Fruit fly (Drosophila melanogaster) whole organism, embryonic: ENCODE results near the gene CG15283.

Experiments
- ATbp ChIP-seq: fragments of 200-800 bp; sonication (Bioruptor generic); optimal IDR thresholded peaks from 2 replicates; lab custom pipeline; 2017; ENCODE audit warnings: missing biosample characterization, mild to moderate bottlenecking, missing genetic modification characterization, missing genetic modification reagents
- Bteb2 ChIP-seq: fragments of 200-800 bp; sonication (Bioruptor generic); optimal IDR thresholded peaks from 2 replicates; lab custom pipeline; 2016; ENCODE audit warnings: missing biosample characterization, missing genetic modification characterization
- CG10209 ChIP-seq: fragments of 200-800 bp; sonication (Bioruptor generic); optimal IDR thresholded peaks from 3 replicates; lab custom pipeline; 2017; ENCODE audit warnings: missing biosample characterization, mild to moderate bottlenecking, missing genetic modification characterization, missing genetic modification reagents
- CG1024 ChIP-seq: fragments of 200-800 bp; sonication (Bioruptor generic); IDR thresholded peaks from 2 replicates; pipeline ENCODE4 v1.3.6; 2022; ENCODE audit warnings: missing biosample characterization, missing genetic modification characterization
- CG11723 ChIP-seq: fragments of 200-800 bp; sonication (Bioruptor generic); optimal IDR thresholded peaks from 2 replicates; lab custom pipeline; 2017; ENCODE audit warnings: missing biosample characterization, mild to moderate bottlenecking, missing genetic modification characterization
- CG15011 ChIP-seq: fragments of 200-800 bp; sonication (Bioruptor generic); optimal IDR thresholded peaks from 3 replicates; lab custom pipeline; 2018; ENCODE audit warnings: missing biosample characterization, mild to moderate bottlenecking, missing genetic modification characterization
- CG17385 ChIP-seq: fragments of 200-800 bp; sonication (Bioruptor generic); optimal IDR thresholded peaks from 3 replicates; lab custom pipeline; 2018; ENCODE audit warnings: missing biosample characterization, mild to moderate bottlenecking, missing genetic modification characterization
- CG18262 ChIP-seq: fragments of 200-800 bp; optimal IDR thresholded peaks from 3 replicates; lab custom pipeline; 2019; ENCODE audit warnings: missing biosample characterization, mild to moderate bottlenecking, missing genetic modification characterization, moderate library complexity
- CG6791 ChIP-seq: fragments of 200-800 bp; sonication (Bioruptor generic); IDR thresholded peaks from 3 replicates; pipeline ENCODE4 v1.3.6; 2022; ENCODE audit warnings: missing biosample characterization, missing genetic modification characterization; ENCODE audit not compliant: partially characterized antibody
- CG7271 ChIP-seq: fragments of 200-800 bp; sonication (Bioruptor generic); optimal IDR thresholded peaks from 2 replicates; lab custom pipeline; 2018; ENCODE audit warnings: missing biosample characterization, mild to moderate bottlenecking, missing genetic modification characterization, moderate library complexity
- CG8281 ChIP-seq: fragments of 200-800 bp; sonication (Bioruptor generic); optimal IDR thresholded peaks from 2 replicates; lab custom pipeline; 2018; ENCODE audit warnings: missing biosample characterization, mild to moderate bottlenecking, missing genetic modification characterization, moderate library complexity
- CG8478 ChIP-seq: fragments of >200 bp; optimal IDR thresholded peaks from 2 replicates; lab custom pipeline; 2018
- CG9437 ChIP-seq: fragments of 200-800 bp; sonication (Bioruptor generic); optimal IDR thresholded peaks from 2 replicates; lab custom pipeline; 2018; ENCODE audit warnings: missing biosample characterization, mild to moderate bottlenecking, missing genetic modification characterization
- CG9876 ChIP-seq: fragments of 200-800 bp; sonication (Bioruptor generic); optimal IDR thresholded peaks from 2 replicates; lab custom pipeline; 2016; ENCODE audit warnings: missing biosample characterization, missing genetic modification characterization
- Elba2 ChIP-seq: fragments of 200-800 bp; sonication (Bioruptor generic); optimal IDR thresholded peaks from 3 replicates; lab custom pipeline; 2016; ENCODE audit warnings: missing biosample characterization, missing genetic modification characterization
- Ets65A ChIP-seq: fragments of 200-800 bp; sonication (Bioruptor generic); peaks from one replicate; lab custom pipeline; 2016; ENCODE audit warnings: missing biosample characterization, missing genetic modification characterization
- Hmr ChIP-seq: fragments of 200-800 bp; sonication (Bioruptor generic); optimal IDR thresholded peaks from 3 replicates; lab custom pipeline; 2017; ENCODE audit warnings: mild to moderate bottlenecking, missing biosample characterization, missing genetic modification reagents, missing genetic modification characterization
- Hr3 ChIP-seq: fragments of 200-800 bp; sonication (Bioruptor generic); optimal IDR thresholded peaks from 3 replicates; lab custom pipeline; 2016; ENCODE audit warnings: missing biosample characterization, missing genetic modification characterization
- Lim3 ChIP-seq: fragments of 200-800 bp; sonication (Bioruptor generic); IDR thresholded peaks from 2 replicates; pipeline ENCODE4 v1.3.6; 2022; ENCODE audit warnings: missing biosample characterization, missing genetic modification characterization
- Med ChIP-seq: fragments of 200-800 bp; sonication (Bioruptor generic); peaks from one replicate; lab custom pipeline; 2016; ENCODE audit warnings: missing biosample characterization, missing genetic modification characterization, mild to moderate bottlenecking, inconsistent platforms, moderate library complexity
- NfI ChIP-seq: fragments of 200-800 bp; sonication (Bioruptor generic); optimal IDR thresholded peaks from 3 replicates; lab custom pipeline; 2018; ENCODE audit warnings: missing biosample characterization, mild to moderate bottlenecking, missing genetic modification characterization, moderate library complexity
- Optix ChIP-seq: fragments of 200-800 bp; sonication (Bioruptor generic); IDR thresholded peaks from 3 replicates; pipeline ENCODE4 v1.3.6; 2022; ENCODE audit warnings: missing biosample characterization, missing genetic modification characterization
- Scr ChIP-seq: fragments of 200-800 bp; sonication (Bioruptor generic); IDR thresholded peaks from 2 replicates; pipeline ENCODE4 v1.3.6; 2022; ENCODE audit warnings: missing biosample characterization, missing genetic modification characterization; ENCODE audit not compliant: partially characterized antibody
- Sox102F ChIP-seq: fragments of 200-800 bp; sonication (Bioruptor generic); optimal IDR thresholded peaks from 2 replicates; lab custom pipeline; 2018; ENCODE audit warnings: missing biosample characterization, mild to moderate bottlenecking, missing genetic modification characterization, moderate library complexity
- bbx ChIP-seq: fragments of 200-800 bp; sonication (Bioruptor generic); IDR thresholded peaks from 2 replicates; pipeline ENCODE4 v1.3.6; 2022; ENCODE audit warnings: missing biosample characterization, missing genetic modification characterization; ENCODE audit not compliant: partially characterized antibody
- ci ChIP-seq: fragments of 200-800 bp; sonication (Bioruptor generic); IDR thresholded peaks from 3 replicates; pipeline ENCODE4 v1.3.6; 2022; ENCODE audit warnings: missing biosample characterization, missing genetic modification characterization
- da ChIP-seq: fragments of 200-800 bp; sonication (Bioruptor generic); optimal IDR thresholded peaks from 2 replicates; lab custom pipeline; 2016; ENCODE audit warnings: missing biosample characterization, missing genetic modification characterization
- eve ChIP-seq, 2 experiments: fragments of >200 bp; optimal IDR thresholded peaks; 2 replicates each; lab custom pipeline; 2017; ENCODE audit warnings: missing biosample characterization in 2 of 2, missing genetic modification characterization in 2 of 2
- ewg ChIP-seq: fragments of 200-800 bp; sonication (Bioruptor generic); optimal IDR thresholded peaks from 3 replicates; lab custom pipeline; 2017; ENCODE audit warnings: mild to moderate bottlenecking, missing biosample characterization, missing genetic modification reagents, missing genetic modification characterization
- fd96Cb ChIP-seq: fragments of 200-800 bp; sonication (Bioruptor generic); optimal IDR thresholded peaks from 2 replicates; lab custom pipeline; 2018; ENCODE audit warnings: missing biosample characterization, mild to moderate bottlenecking, missing genetic modification characterization, moderate library complexity
- ken ChIP-seq: fragments of 200-800 bp; sonication (Bioruptor generic); IDR thresholded peaks from 3 replicates; pipeline ENCODE4 v1.3.6; 2022; ENCODE audit warnings: missing biosample characterization, missing genetic modification characterization
- kni ChIP-seq: fragments of 200-800 bp; sonication (Bioruptor generic); optimal IDR thresholded peaks from 3 replicates; lab custom pipeline; 2017; ENCODE audit warnings: mild to moderate bottlenecking, missing biosample characterization, missing genetic modification reagents, missing genetic modification characterization
- luna ChIP-seq: fragments of 200-800 bp; sonication (Bioruptor generic); optimal IDR thresholded peaks from 2 replicates; lab custom pipeline; 2016; ENCODE audit warnings: missing biosample characterization, missing genetic modification characterization
- maf-S ChIP-seq: fragments of 200-800 bp; sonication (Bioruptor generic); optimal IDR thresholded peaks from 2 replicates; lab custom pipeline; 2016; ENCODE audit warnings: missing biosample characterization, missing genetic modification characterization
- mirr ChIP-seq: fragments of 200-800 bp; sonication (Bioruptor generic); optimal IDR thresholded peaks from 3 replicates; lab custom pipeline; 2018; ENCODE audit warnings: missing biosample characterization, mild to moderate bottlenecking, missing genetic modification characterization
- oc ChIP-seq: fragments of 200-800 bp; sonication (Bioruptor generic); optimal IDR thresholded peaks from 2 replicates; lab custom pipeline; 2018; ENCODE audit warnings: missing biosample characterization, mild to moderate bottlenecking, missing genetic modification characterization, moderate library complexity
- org-1 ChIP-seq: fragments of 200-800 bp; sonication (Bioruptor generic); optimal IDR thresholded peaks from 2 replicates; lab custom pipeline; 2017; ENCODE audit warnings: missing biosample characterization, missing genetic modification characterization
- otp ChIP-seq: fragments of 200-800 bp; sonication (Bioruptor generic); IDR thresholded peaks from 3 replicates; pipeline ENCODE4, ENCODE4 v1.3.6; 2022; ENCODE audit warnings: missing biosample characterization, missing genetic modification characterization
- pros ChIP-seq: fragments of 200-800 bp; sonication (Bioruptor generic); optimal IDR thresholded peaks from 3 replicates; lab custom pipeline; 2019; ENCODE audit warnings: missing biosample characterization, mild to moderate bottlenecking, missing genetic modification characterization, moderate library complexity
- schlank ChIP-seq: fragments of 200-800 bp; sonication (Bioruptor generic); optimal IDR thresholded peaks from 2 replicates; lab custom pipeline; 2018; ENCODE audit warnings: missing biosample characterization, mild to moderate bottlenecking, missing genetic modification characterization
- sens-2 ChIP-seq: fragments of 200-800 bp; sonication (Bioruptor generic); IDR thresholded peaks from 2 replicates; pipeline ENCODE4 v1.3.6; 2022; ENCODE audit warnings: missing biosample characterization, missing genetic modification characterization
- tgo ChIP-seq: fragments of 200-800 bp; sonication (Bioruptor generic); IDR thresholded peaks from 3 replicates; pipeline ENCODE4 v1.3.6; 2022; ENCODE audit warnings: missing biosample characterization, missing genetic modification characterization
- tio ChIP-seq: fragments of 200-800 bp; sonication (Bioruptor generic); optimal IDR thresholded peaks from 2 replicates; lab custom pipeline; 2017; ENCODE audit warnings: missing biosample characterization, missing genetic modification characterization, inconsistent platforms
- tll ChIP-seq, 2 experiments: fragments of 200-800 bp in 1 of 2; fragments of >200 bp in 1 of 2; sonication (Bioruptor generic) in 1 of 2; optimal IDR thresholded peaks; 2 replicates each; lab custom pipeline; 2017 to 2019; ENCODE audit warnings: missing biosample characterization in 2 of 2, missing genetic modification characterization in 2 of 2, mild to moderate bottlenecking in 1 of 2, moderate library complexity in 1 of 2
- vvl ChIP-seq: fragments of 200-800 bp; sonication (Bioruptor generic); IDR thresholded peaks from 2 replicates; pipeline ENCODE4 v1.3.6; 2022; ENCODE audit warnings: missing biosample characterization, missing genetic modification characterization
- z ChIP-seq: fragments of 200-800 bp; sonication (Bioruptor generic); IDR thresholded peaks from 3 replicates; pipeline ENCODE4 v1.3.6; 2022; ENCODE audit warnings: missing biosample characterization, missing genetic modification characterization
- zen ChIP-seq: fragments of 200-800 bp; sonication (Bioruptor generic); optimal IDR thresholded peaks from 3 replicates; lab custom pipeline; 2018; ENCODE audit warnings: missing biosample characterization, mild to moderate bottlenecking, missing genetic modification characterization, moderate library complexity

The CG15283 gene

DNA sequence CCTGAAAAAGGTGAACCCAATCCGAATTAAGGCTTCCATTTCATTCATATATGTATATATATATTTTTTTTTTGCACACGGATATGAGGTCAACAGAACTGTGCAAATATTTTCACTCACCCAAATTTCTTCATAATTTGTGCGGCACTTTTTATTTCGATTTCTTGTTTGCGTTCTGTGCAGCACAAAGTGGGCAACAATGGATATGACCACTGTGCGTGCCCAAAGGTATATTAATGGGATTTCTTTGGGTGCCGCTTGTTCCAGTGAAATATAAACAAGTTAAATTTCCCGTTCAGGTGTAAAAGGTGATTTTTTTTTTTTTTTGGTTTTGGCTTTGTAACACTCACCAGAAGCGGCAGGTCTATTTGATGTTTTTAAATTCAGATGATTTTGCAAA, 14.3 kb upstream of the CG15283 start (continued):
- TF ChIP-seq NfI (GFP tag; lab: Kevin White, UChicago), result no peak
- no peak for TF ChIP-seq fd96Cb (tag; lab: Kevin White, UChicago)
- TF ChIP-seq org-1 (GFP tag; lab: Kevin White, UChicago), result no peak
- 0 out of 2 replicates have a peak, but pooled peaks have one; percentile 21 for TF ChIP-seq vvl
- TF ChIP-seq tio (GFP tag; lab: Kevin White, UChicago), result peak; percentile 10
- no peak for TF ChIP-seq maf-S (GFP tag; lab: Kevin White, UChicago)
- no peak for TF ChIP-seq Bteb2 (GFP tag; lab: Kevin White, UChicago)
- TF ChIP-seq eve (GFP tag; optimal IDR thresholded peaks at IDR 0.05; lab: Kevin White, UChicago), result peak in 1 of 2 experiments; percentile 46
- no peak for TF ChIP-seq Med
- TF ChIP-seq Sox102F (GFP tag; lab: Kevin White, UChicago), result peak; percentile 6
- TF ChIP-seq da (GFP tag; lab: Kevin White, UChicago), result no peak

DNA sequence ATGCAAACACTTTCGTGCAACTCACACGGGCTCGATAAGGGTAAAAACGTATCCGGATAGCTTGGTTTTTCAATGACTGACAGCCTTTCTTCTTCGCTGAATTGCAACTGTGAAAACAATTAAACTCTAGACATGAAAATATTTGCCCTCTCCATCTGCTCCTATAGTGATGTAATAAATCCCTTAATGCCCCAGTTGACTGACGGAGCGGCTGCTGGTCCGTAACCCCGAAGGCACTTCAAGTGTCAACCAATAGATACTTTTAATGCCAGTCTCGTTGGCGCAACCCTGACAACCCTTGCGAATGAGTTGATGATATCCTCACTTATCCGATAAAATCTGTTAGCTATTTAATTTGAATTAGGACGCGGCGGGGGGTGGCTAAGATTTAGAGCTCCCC, 13.6 kb upstream of the CG15283 start:
- TF ChIP-seq CG15011 (GFP tag; lab: Kevin White, UChicago) (no peak), pros (peak; percentile 61), bbx (GFP tag; lab: Robert Waterston, UW) (no peak), Elba2 (no peak), oc (tag; lab: Kevin White, UChicago) (peak; percentile 80), kni (peak; percentile 6), CG18262 (tag; lab: Kevin White, UChicago) (no peak), CG1024 (no peak), sens-2 (no peak), otp (GFP tag; lab: Robert Waterston, UW) (no peak), CG9437 (GFP tag; lab: Kevin White, UChicago) (no peak), zen (tag; lab: Kevin White, UChicago) (peak; percentile 52), Ets65A (GFP tag; lab: Kevin White, UChicago) (peak; percentile 40), z (no peak)

DNA sequence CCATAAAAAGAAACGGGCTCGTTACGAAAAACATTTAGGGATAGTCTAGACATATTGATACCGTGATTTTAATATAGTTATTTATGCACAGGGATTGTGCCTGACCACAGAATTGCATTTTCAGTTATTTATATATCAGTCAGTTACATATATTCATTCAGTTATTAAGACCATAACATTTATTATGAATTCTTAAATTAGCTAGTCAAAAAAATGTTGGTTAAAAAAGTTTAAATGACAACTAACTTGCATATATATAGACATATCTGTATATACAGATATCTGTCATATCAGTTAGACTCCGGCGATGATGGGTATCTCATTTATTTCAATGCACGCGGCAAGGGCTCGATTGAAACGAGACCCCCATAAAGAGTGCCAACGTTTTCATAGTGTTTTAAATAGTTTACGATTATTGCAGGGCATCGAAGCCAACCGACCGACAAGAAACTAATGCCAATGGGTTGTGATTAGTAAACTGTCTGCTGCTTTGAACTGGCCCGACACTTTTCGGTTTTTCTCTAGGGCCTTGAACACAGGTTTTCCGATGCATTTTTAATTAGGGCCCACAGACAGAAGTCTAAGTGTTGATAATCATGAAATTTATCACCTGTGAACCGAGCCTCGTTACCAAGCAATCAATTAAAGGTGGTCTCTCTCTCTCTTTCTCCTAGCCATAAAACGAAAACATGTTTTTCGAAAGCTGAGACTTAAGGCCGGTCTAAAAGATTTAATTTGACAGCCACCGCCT, 12.1 kb upstream of the CG15283 start:
- TF ChIP-seq CG11723 (GFP tag; lab: Kevin White, UChicago), result peak; percentile 23
- no peak for TF ChIP-seq Hmr
- no peak for TF ChIP-seq schlank (tag; lab: Kevin White, UChicago)
- TF ChIP-seq CG9876 (GFP tag; lab: Kevin White, UChicago), result no peak
- peak; percentile 71 for TF ChIP-seq CG8281 (tag; lab: Kevin White, UChicago)
- no peak for TF ChIP-seq tll (GFP tag; optimal IDR thresholded peaks at IDR 0.05; lab: Kevin White, UChicago)
- no peak for TF ChIP-seq mirr (GFP tag; lab: Kevin White, UChicago)
- TF ChIP-seq Optix (GFP tag; lab: Robert Waterston, UW), result no peak
- peak; percentile 54 for TF ChIP-seq CG15011 (GFP tag; lab: Kevin White, UChicago)
- 0 out of 2 replicates have a peak, but pooled peaks have one; percentile 47 for TF ChIP-seq Lim3
- peak; percentile 59 for TF ChIP-seq CG10209
- peak; percentile 21; the same call in 1 of the 3 replicates for TF ChIP-seq ci (GFP tag; lab: Robert Waterston, UW)
- TF ChIP-seq CG7271 (tag; lab: Kevin White, UChicago), result no peak
- TF ChIP-seq CG6791 (GFP tag; lab: Robert Waterston, UW), result no peak
- no peak for TF ChIP-seq bbx (GFP tag; lab: Robert Waterston, UW)
- TF ChIP-seq Hr3, result peak; percentile 58
- peak; percentile 59 for TF ChIP-seq CG17385
- TF ChIP-seq ken (GFP tag; lab: Robert Waterston, UW), result 0 out of 3 replicates have a peak, but pooled peaks have one; percentile 12
- no peak for TF ChIP-seq CG8478 (lab: Kevin White, UChicago)
- TF ChIP-seq luna (GFP tag; lab: Kevin White, UChicago), result no peak
- TF ChIP-seq ewg, result peak; percentile 41
- TF ChIP-seq Scr (GFP tag; lab: Robert Waterston, UW), result no peak
- peak; percentile 62 for TF ChIP-seq ATbp (GFP tag; lab: Kevin White, UChicago)
- TF ChIP-seq tgo (GFP tag; lab: Robert Waterston, UW), result no peak
